Worm (Caenorhabditis elegans) whole organism, young adult: Measurements from ENCODE around the gene Y22F5A.11.

Experiments
- B0035.1 ChIP-seq: sonication (generic microtip); optimal IDR thresholded peaks from 2 replicates; lab custom pipeline; 2016; ENCODE audit warnings: missing genetic modification characterization, mild to moderate bottlenecking, missing compliant biosample characterization, missing genotype, missing genetic modification reagents
- B0261.1 ChIP-seq: sonication (generic microtip); optimal IDR thresholded peaks from 2 replicates; lab custom pipeline; 2016; ENCODE audit warnings: mild to moderate bottlenecking, missing genetic modification characterization, moderate library complexity, missing compliant biosample characterization
- C06A6.2 ChIP-seq: fragments of 200-800 bp; sonication (Bioruptor generic); conservative IDR thresholded peaks from 2 replicates; pipeline ENCODE4 v1.3.6; 2022; ENCODE audit warnings: missing genetic modification characterization, missing compliant biosample characterization
- F33H1.4 ChIP-seq: fragments of 200-800 bp; sonication (Bioruptor generic); IDR thresholded peaks from 2 replicates; pipeline ENCODE4 v1.3.6; 2022; ENCODE audit warnings: missing genetic modification reagents, missing genetic modification characterization, missing compliant biosample characterization
- F39B2.1 ChIP-seq: fragments of 200-800 bp; sonication (Bioruptor generic); IDR thresholded peaks from 2 replicates; pipeline ENCODE4 v1.3.6; 2022; ENCODE audit warnings: missing genetic modification reagents, missing genetic modification characterization, missing compliant biosample characterization
- F49E8.2 ChIP-seq: sonication (generic microtip); optimal IDR thresholded peaks from 3 replicates; lab custom pipeline; 2017; ENCODE audit warnings: missing genetic modification characterization, mild to moderate bottlenecking, missing compliant biosample characterization, antibody characterized with exemption, moderate library complexity; ENCODE audit not compliant: insufficient read depth
- F57A8.1 ChIP-seq: fragments of 200-800 bp; sonication (Bioruptor generic); optimal IDR thresholded peaks from 2 replicates; lab custom pipeline; 2018; ENCODE audit warnings: mild to moderate bottlenecking, missing genetic modification characterization, moderate library complexity, missing compliant biosample characterization
- Y67H2A.10 ChIP-seq: fragments of 200-800 bp; sonication (Bioruptor generic); conservative IDR thresholded peaks from 2 replicates; pipeline ENCODE4 v1.3.6; 2022; ENCODE audit warnings: missing genetic modification reagents, missing genetic modification characterization, missing compliant biosample characterization
- Y95B8A.8 ChIP-seq: fragments of 200-800 bp; sonication (Bioruptor generic); IDR thresholded peaks from 2 replicates; pipeline ENCODE4 v1.3.6; 2022; ENCODE audit warnings: missing genetic modification reagents, missing genetic modification characterization, missing compliant biosample characterization
- aptf-2 ChIP-seq: fragments of 200-800 bp; sonication (Bioruptor generic); conservative IDR thresholded peaks from 2 replicates; pipeline ENCODE4 v1.3.6; 2022; ENCODE audit warnings: missing genetic modification reagents, missing genetic modification characterization, missing compliant biosample characterization
- atf-7 ChIP-seq: sonication (generic microtip); optimal IDR thresholded peaks from 2 replicates; lab custom pipeline; 2017; ENCODE audit warnings: mild to moderate bottlenecking, missing genetic modification characterization, missing compliant biosample characterization
- attf-3 ChIP-seq: fragments of 200-800 bp; sonication (Bioruptor generic); conservative IDR thresholded peaks from 2 replicates; pipeline ENCODE4 v1.3.6; 2022; ENCODE audit warnings: missing genetic modification reagents, missing genetic modification characterization, missing compliant biosample characterization
- bed-2 ChIP-seq: fragments of 200-800 bp; sonication (Bioruptor generic); IDR thresholded peaks from 2 replicates; pipeline ENCODE4 v1.3.6; 2022; ENCODE audit warnings: missing genetic modification reagents, missing genetic modification characterization, missing compliant biosample characterization
- ccch-3 ChIP-seq: fragments of 200-800 bp; sonication (Bioruptor generic); optimal IDR thresholded peaks from 2 replicates; lab custom pipeline; 2018; ENCODE audit warnings: mild to moderate bottlenecking, missing genetic modification characterization, missing compliant biosample characterization
- ceh-40 ChIP-seq: fragments of 200-800 bp; sonication (Bioruptor generic); IDR thresholded peaks from 2 replicates; pipeline ENCODE4 v1.3.6; 2022; ENCODE audit warnings: missing genetic modification characterization, missing compliant biosample characterization
- ceh-58 ChIP-seq: fragments of 200-800 bp; sonication (Bioruptor generic); IDR thresholded peaks from 2 replicates; pipeline ENCODE4 v1.3.6; 2022; ENCODE audit warnings: missing genetic modification characterization, missing compliant biosample characterization
- die-1 ChIP-seq: sonication (generic microtip); optimal IDR thresholded peaks from 2 replicates; lab custom pipeline; 2016; ENCODE audit warnings: missing genotype, mild to moderate bottlenecking, missing genetic modification characterization, missing compliant biosample characterization
- dox-1 ChIP-seq: fragments of 200-800 bp; sonication (Bioruptor generic); IDR thresholded peaks from 2 replicates; pipeline ENCODE4 v1.3.6; 2022; ENCODE audit warnings: missing genetic modification reagents, missing genetic modification characterization, missing compliant biosample characterization
- dpff-1 ChIP-seq: sonication (generic microtip); optimal IDR thresholded peaks from 2 replicates; lab custom pipeline; 2017; ENCODE audit warnings: mild to moderate bottlenecking, missing genetic modification characterization, missing compliant biosample characterization
- dpl-1 ChIP-seq: fragments of 150-350 bp; optimal IDR thresholded peaks from 2 replicates; lab custom pipeline; 2014; ENCODE audit warnings: missing biosample characterization, missing genetic modification reagents, missing genetic modification characterization
- egl-44 ChIP-seq: fragments of 200-800 bp; sonication (Bioruptor generic); IDR thresholded peaks from 2 replicates; pipeline ENCODE4 v1.3.6; 2022; ENCODE audit warnings: missing genetic modification reagents, missing genetic modification characterization, missing compliant biosample characterization
- egrh-3 ChIP-seq: fragments of 200-800 bp; sonication (Bioruptor generic); IDR thresholded peaks from 2 replicates; pipeline ENCODE4 v1.3.6; 2022; ENCODE audit warnings: missing genetic modification reagents, missing genetic modification characterization, missing compliant biosample characterization
- fkh-3 ChIP-seq: sonication (generic microtip); optimal IDR thresholded peaks from 2 replicates; lab custom pipeline; 2016; ENCODE audit warnings: mild to moderate bottlenecking, missing genetic modification characterization, missing compliant biosample characterization
- gei-17 ChIP-seq: fragments of 200-800 bp; sonication (Bioruptor generic); optimal IDR thresholded peaks from 2 replicates; lab custom pipeline; 2018; ENCODE audit warnings: mild to moderate bottlenecking, missing genetic modification characterization, missing compliant biosample characterization
- hmg-20 ChIP-seq: fragments of 200-800 bp; sonication (Bioruptor generic); IDR thresholded peaks from 2 replicates; pipeline ENCODE4 v1.3.6; 2022; ENCODE audit warnings: missing genetic modification reagents, missing genetic modification characterization, missing compliant biosample characterization
- hsf-1 ChIP-seq: fragments of 200-800 bp; sonication (Bioruptor generic); IDR thresholded peaks from 2 replicates; pipeline ENCODE4 v1.3.6; 2022; ENCODE audit warnings: missing genetic modification reagents, missing genetic modification characterization, missing compliant biosample characterization
- lin-26 ChIP-seq: fragments of 200-800 bp; sonication (Bioruptor generic); IDR thresholded peaks from 2 replicates; pipeline ENCODE4 v1.3.6; 2022; ENCODE audit warnings: missing genetic modification reagents, missing genetic modification characterization, missing compliant biosample characterization
- lin-40 ChIP-seq: sonication (generic microtip); optimal IDR thresholded peaks from 2 replicates; lab custom pipeline; 2016; ENCODE audit warnings: missing genetic modification characterization, mild to moderate bottlenecking, missing compliant biosample characterization, missing genotype, missing genetic modification reagents
- lin-54 ChIP-seq: fragments of 200-800 bp; sonication (Bioruptor generic); optimal IDR thresholded peaks from 2 replicates; lab custom pipeline; 2018; ENCODE audit warnings: mild to moderate bottlenecking, missing genetic modification characterization, missing compliant biosample characterization
- madf-8 ChIP-seq: fragments of 200-800 bp; sonication (Bioruptor generic); conservative IDR thresholded peaks from 2 replicates; pipeline ENCODE4 v1.3.6; 2022; ENCODE audit warnings: missing genetic modification reagents, missing genetic modification characterization, missing compliant biosample characterization
- mcd-1 ChIP-seq: fragments of 200-800 bp; sonication (Bioruptor generic); IDR thresholded peaks from 2 replicates; pipeline ENCODE4 v1.3.6; 2022; ENCODE audit warnings: missing genetic modification reagents, missing genetic modification characterization, missing compliant biosample characterization
- mel-28 ChIP-seq: sonication (generic microtip); optimal IDR thresholded peaks from 2 replicates; lab custom pipeline; 2016; ENCODE audit warnings: borderline replicate concordance, mild to moderate bottlenecking, missing genetic modification characterization, missing compliant biosample characterization
- nfya-1 ChIP-seq: sonication (generic microtip); optimal IDR thresholded peaks from 2 replicates; lab custom pipeline; 2017; ENCODE audit warnings: antibody characterized with exemption, missing compliant biosample characterization, missing genetic modification characterization, borderline replicate concordance; ENCODE audit not compliant: insufficient read depth
- nhr-120 ChIP-seq: fragments of 200-800 bp; sonication (Bioruptor generic); IDR thresholded peaks from 2 replicates; pipeline ENCODE4 v1.3.6; 2022; ENCODE audit warnings: missing genetic modification characterization, missing compliant biosample characterization
- nhr-179 ChIP-seq: sonication (generic microtip); optimal IDR thresholded peaks from 2 replicates; lab custom pipeline; 2016; ENCODE audit warnings: mild to moderate bottlenecking, missing genetic modification characterization, missing compliant biosample characterization
- nhr-27 ChIP-seq: fragments of 200-800 bp; sonication (Bioruptor generic); optimal IDR thresholded peaks from 2 replicates; lab custom pipeline; 2018; ENCODE audit warnings: mild to moderate bottlenecking, missing genetic modification characterization, moderate library complexity, missing compliant biosample characterization
- nhr-90 ChIP-seq: sonication (generic microtip); optimal IDR thresholded peaks from 2 replicates; lab custom pipeline; 2016; ENCODE audit warnings: missing genotype, mild to moderate bottlenecking, missing genetic modification characterization, missing compliant biosample characterization
- sea-2 ChIP-seq: fragments of 200-800 bp; sonication (Bioruptor generic); IDR thresholded peaks from 2 replicates; pipeline ENCODE4 v1.3.6; 2022; ENCODE audit warnings: missing genetic modification characterization, missing compliant biosample characterization
- snpc-3.4 ChIP-seq: sonication (generic microtip); optimal IDR thresholded peaks from 2 replicates; lab custom pipeline; 2017; ENCODE audit warnings: missing genetic modification characterization, mild to moderate bottlenecking, missing compliant biosample characterization, antibody characterized with exemption, moderate library complexity, missing genotype, missing genetic modification reagents
- tbp1 ChIP-seq: fragments of 200-800 bp; sonication (Bioruptor generic); optimal IDR thresholded peaks from 2 replicates; lab custom pipeline; 2018; ENCODE audit warnings: mild to moderate bottlenecking, missing genetic modification characterization, missing compliant biosample characterization
- tbx-9 ChIP-seq: sonication (generic microtip); optimal IDR thresholded peaks from 2 replicates; lab custom pipeline; 2016; ENCODE audit warnings: borderline replicate concordance, missing genetic modification characterization, inconsistent platforms, missing compliant biosample characterization
- tlf-1 ChIP-seq: fragments of 200-800 bp; sonication (Bioruptor generic); optimal IDR thresholded peaks from 2 replicates; lab custom pipeline; 2018; ENCODE audit warnings: mild to moderate bottlenecking, missing genetic modification characterization, missing compliant biosample characterization
- unc-62 ChIP-seq: fragments of 150-350 bp; optimal IDR thresholded peaks from 2 replicates; lab custom pipeline; 2014; ENCODE audit warnings: missing biosample characterization, missing genetic modification reagents, missing genetic modification characterization
- ztf-18 ChIP-seq: sonication (generic microtip); optimal IDR thresholded peaks from 2 replicates; lab custom pipeline; 2016; ENCODE audit warnings: missing genotype, mild to moderate bottlenecking, missing genetic modification characterization, missing compliant biosample characterization
- ztf-28 ChIP-seq: fragments of 200-800 bp; sonication (Bioruptor generic); IDR thresholded peaks from 2 replicates; pipeline ENCODE4 v1.3.6; 2022; ENCODE audit warnings: missing genetic modification reagents, missing genetic modification characterization, missing compliant biosample characterization
- ztf-3 ChIP-seq: fragments of 200-800 bp; sonication (Bioruptor generic); optimal IDR thresholded peaks from 2 replicates; lab custom pipeline; 2018; ENCODE audit warnings: mild to moderate bottlenecking, missing genetic modification characterization, missing compliant biosample characterization

Y22F5A.11 gene

ce11 chrV:10320101-10320761 is 44.8 kb upstream of the Y22F5A.11 start, which contains the start of the genes gna-1 and B0024.13 (continued):
- TF ChIP-seq attf-3 (GFP tag; lab: Robert Waterston, UW) (no peak), lin-26 (GFP tag; lab: Robert Waterston, UW) (no peak), nhr-27 (tag; lab: Kevin White, UChicago) (no peak), nhr-90 (tag; lab: Kevin White, UChicago) (no peak), lin-54 (GFP tag; lab: Kevin White, UChicago) (peak; percentile 46), tlf-1 (GFP tag; lab: Kevin White, UChicago) (peak; percentile 19), nfya-1 (tag; lab: Kevin White, UChicago) (no peak), gei-17 (GFP tag; lab: Kevin White, UChicago) (no peak), dpl-1 (GFP tag; lab: Kevin White, UChicago) (no peak), lin-40 (tag; lab: Kevin White, UChicago) (no peak), ztf-3 (GFP tag; lab: Kevin White, UChicago) (no peak), B0035.1 (tag; lab: Kevin White, UChicago) (no peak), snpc-3.4 (tag; lab: Kevin White, UChicago) (peak; percentile 30), bed-2 (peak; percentile 53; the same call in 1 of the 2 replicates), dox-1 (GFP tag; lab: Robert Waterston, UW) (peak; percentile 46), atf-7 (tag; lab: Kevin White, UChicago) (no peak), tbp1 (GFP tag; lab: Kevin White, UChicago) (peak; percentile 20), ceh-58 (no peak), Y95B8A.8 (GFP tag; lab: Robert Waterston, UW) (no peak), tbx-9 (tag; lab: Kevin White, UChicago) (no peak), egl-44 (GFP tag; lab: Robert Waterston, UW) (no peak), fkh-3 (tag; lab: Kevin White, UChicago) (no peak), C06A6.2 (GFP tag; lab: Robert Waterston, UW) (no peak), hmg-20 (GFP tag; lab: Robert Waterston, UW) (0 out of 2 replicates have a peak, but pooled peaks have one; percentile 62), F33H1.4 (GFP tag; lab: Robert Waterston, UW) (peak; percentile 33; the same call in 1 of the 2 replicates), nhr-179 (tag; lab: Kevin White, UChicago) (no peak), madf-8 (peak; percentile 24; the same call in 1 of the 2 replicates), sea-2 (GFP tag; lab: Robert Waterston, UW) (no peak), F49E8.2 (no peak), nhr-120 (GFP tag; lab: Robert Waterston, UW) (no peak), die-1 (tag; lab: Kevin White, UChicago) (no peak), aptf-2 (GFP tag; lab: Robert Waterston, UW) (no peak), egrh-3 (GFP tag; lab: Robert Waterston, UW) (no peak), ceh-40 (GFP tag; lab: Robert Waterston, UW) (peak; percentile 70; the same call in 1 of the 2 replicates), Y67H2A.10 (GFP tag; lab: Robert Waterston, UW) (no peak), hsf-1 (no peak), B0261.1 (tag; lab: Kevin White, UChicago) (no peak), mcd-1 (GFP tag; lab: Robert Waterston, UW) (peak; percentile 47), mel-28 (no peak), dpff-1 (tag; lab: Kevin White, UChicago) (no peak), unc-62 (GFP tag; lab: Kevin White, UChicago) (no peak), F57A8.1 (GFP tag; lab: Kevin White, UChicago) (no peak), ccch-3 (GFP tag; lab: Kevin White, UChicago) (peak; percentile 24), ztf-18 (peak; percentile 26), ztf-28 (GFP tag; lab: Robert Waterston, UW) (no peak), F39B2.1 (GFP tag; lab: Robert Waterston, UW) (no peak)
